Fruit fly (Drosophila melanogaster) Kc167 (cell line): Measurements from ENCODE around the gene alph.

Experiments used
- Myc ChIP-seq: fragments of >200 bp; optimal IDR thresholded peaks from 2 replicates; lab custom pipeline; 2017; ENCODE audit warnings: missing external identifiers
- Sin3A ChIP-seq: fragments of >200 bp; optimal IDR thresholded peaks from 2 replicates; lab custom pipeline; 2018; ENCODE audit warnings: missing external identifiers
- h ChIP-seq: fragments of >200 bp; optimal IDR thresholded peaks from 3 replicates; lab custom pipeline; 2018; ENCODE audit warnings: missing external identifiers
- insv ChIP-seq: fragments of >200 bp; optimal IDR thresholded peaks from 3 replicates; lab custom pipeline; 2018; ENCODE audit warnings: missing external identifiers
- psq ChIP-seq: fragments of >200 bp; optimal IDR thresholded peaks from 2 replicates; lab custom pipeline; 2017; ENCODE audit warnings: missing external identifiers
- ttk ChIP-seq: sonication (Bioruptor generic); optimal IDR thresholded peaks from 2 replicates; lab custom pipeline; 2017; ENCODE audit warnings: missing external identifiers

The alph gene

dm6 chr3R:29591481-29592138 is at the start of gene alph:
Gene alph (plus strand): TSS chr3R:29591831.
- TF ChIP-seq psq (lab: Kevin White, UChicago) (no peak), Myc (lab: Kevin White, UChicago) (no peak), ttk (lab: Kevin White, UChicago) (no peak), Sin3A (lab: Kevin White, UChicago) (no peak), h (no peak), insv (lab: Kevin White, UChicago) (no peak)

DNA sequence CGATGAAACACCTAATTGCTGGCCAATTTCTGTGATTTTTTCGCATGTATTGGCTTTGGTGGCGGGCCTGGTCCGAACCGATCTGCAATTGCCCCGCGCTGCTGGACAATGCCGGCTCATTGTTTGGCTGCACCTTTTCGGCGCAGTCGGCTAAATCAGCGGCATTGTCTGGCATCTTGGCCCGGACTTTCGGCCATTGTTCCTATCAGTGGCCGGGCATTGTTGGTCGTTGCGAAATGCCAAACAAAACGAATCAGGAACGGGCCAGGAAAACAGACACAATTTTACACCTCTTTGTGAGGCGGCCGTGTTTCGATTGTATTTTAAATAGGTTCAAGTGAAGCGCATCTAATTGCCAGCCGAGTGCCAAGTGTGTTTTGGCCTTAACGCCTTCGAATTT is 46.5 kb upstream of the alph start:
- TF ChIP-seq insv (lab: Kevin White, UChicago) (no peak), ttk (lab: Kevin White, UChicago) (no peak), psq (lab: Kevin White, UChicago) (no peak), Sin3A (lab: Kevin White, UChicago) (no peak), Myc (lab: Kevin White, UChicago) (no peak), h (no peak)

DNA sequence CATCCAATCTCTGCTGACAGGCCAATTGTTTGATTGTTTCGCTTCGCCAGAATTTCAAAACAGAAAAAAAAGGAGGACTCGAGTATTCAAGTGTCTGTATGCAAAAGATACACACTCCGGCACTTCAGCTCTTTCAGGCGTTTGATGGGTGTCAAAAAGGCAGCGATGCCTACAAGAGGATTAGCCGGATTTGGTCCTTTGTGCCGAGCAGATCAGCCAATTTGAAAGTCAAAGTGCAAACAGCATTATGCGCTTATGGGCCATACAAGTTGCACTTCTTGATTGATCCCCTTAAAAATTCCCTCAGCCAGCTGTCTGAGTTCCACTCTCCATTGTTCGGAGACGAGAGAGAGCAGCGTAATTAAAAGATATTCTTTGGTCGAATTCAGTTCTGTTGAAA is 45.2 kb upstream of the alph start:
- TF ChIP-seq psq (lab: Kevin White, UChicago), result no peak
- TF ChIP-seq h, result no peak
- no peak for TF ChIP-seq Myc (lab: Kevin White, UChicago)
- no peak for TF ChIP-seq Sin3A (lab: Kevin White, UChicago)
- no peak for TF ChIP-seq ttk (lab: Kevin White, UChicago)
- TF ChIP-seq insv (lab: Kevin White, UChicago), result no peak

dm6 chr3R:29547182-29547979 is 44.2 kb upstream of the alph start:
- TF ChIP-seq psq (lab: Kevin White, UChicago), result no peak
- TF ChIP-seq Sin3A (lab: Kevin White, UChicago), result no peak
- no peak for TF ChIP-seq insv (lab: Kevin White, UChicago)
- no peak for TF ChIP-seq ttk (lab: Kevin White, UChicago)
- TF ChIP-seq Myc (lab: Kevin White, UChicago), result no peak
- no peak for TF ChIP-seq h

DNA sequence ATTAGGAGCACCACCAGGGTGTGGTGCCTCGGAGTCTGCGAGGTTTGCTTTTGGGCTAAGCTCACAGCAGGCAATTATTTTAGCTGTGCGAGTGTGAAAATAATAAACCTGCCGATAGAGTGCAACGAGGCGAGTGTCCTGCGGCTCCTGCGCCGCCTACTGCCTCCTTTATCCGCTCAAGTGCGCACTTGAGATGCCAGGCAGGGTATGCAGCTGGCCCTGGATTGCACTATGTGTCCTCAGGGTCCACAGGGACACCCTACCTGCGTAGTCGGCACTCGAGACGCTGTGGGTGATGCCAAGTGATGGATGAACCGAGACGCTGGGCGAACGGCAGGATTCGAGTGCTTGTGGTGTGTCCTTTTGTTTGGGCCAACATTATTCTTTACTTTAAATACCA is 43.6 kb upstream of the alph start:
- TF ChIP-seq ttk (lab: Kevin White, UChicago), result no peak
- TF ChIP-seq Myc (lab: Kevin White, UChicago), result no peak
- TF ChIP-seq h, result no peak
- TF ChIP-seq psq (lab: Kevin White, UChicago), result no peak
- no peak for TF ChIP-seq insv (lab: Kevin White, UChicago)
- TF ChIP-seq Sin3A (lab: Kevin White, UChicago), result no peak

DNA sequence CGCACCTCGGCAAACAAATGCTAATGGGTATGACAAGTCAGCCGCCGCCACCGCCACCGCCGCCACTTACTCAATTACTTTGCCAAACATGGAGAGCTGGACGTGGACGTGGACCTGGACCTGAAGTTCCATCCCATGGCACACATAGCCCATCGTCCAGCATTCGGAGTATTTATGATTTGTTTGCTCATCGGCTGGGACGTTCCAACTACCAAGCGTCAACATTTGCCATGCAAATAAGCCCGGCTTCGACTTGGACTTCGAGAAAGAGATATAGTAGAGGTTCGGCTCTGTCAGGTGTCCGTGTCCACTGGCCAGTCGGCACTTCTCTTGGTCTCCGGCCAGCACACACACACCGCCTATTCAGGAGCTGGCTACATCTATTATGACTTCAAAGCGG is 42.9 kb upstream of the alph start:
- TF ChIP-seq ttk (lab: Kevin White, UChicago) (no peak), Myc (lab: Kevin White, UChicago) (no peak), h (no peak), insv (lab: Kevin White, UChicago) (no peak), psq (lab: Kevin White, UChicago) (no peak), Sin3A (lab: Kevin White, UChicago) (no peak)

- TF ChIP-seq Sin3A (lab: Kevin White, UChicago) (no peak), Myc (lab: Kevin White, UChicago) (no peak), h (no peak), insv (lab: Kevin White, UChicago) (no peak), psq (lab: Kevin White, UChicago) (no peak), ttk (lab: Kevin White, UChicago) (no peak)
These were observed 42.5 kb upstream of the alph start for dm6 chr3R:29549157-29549556.

DNA sequence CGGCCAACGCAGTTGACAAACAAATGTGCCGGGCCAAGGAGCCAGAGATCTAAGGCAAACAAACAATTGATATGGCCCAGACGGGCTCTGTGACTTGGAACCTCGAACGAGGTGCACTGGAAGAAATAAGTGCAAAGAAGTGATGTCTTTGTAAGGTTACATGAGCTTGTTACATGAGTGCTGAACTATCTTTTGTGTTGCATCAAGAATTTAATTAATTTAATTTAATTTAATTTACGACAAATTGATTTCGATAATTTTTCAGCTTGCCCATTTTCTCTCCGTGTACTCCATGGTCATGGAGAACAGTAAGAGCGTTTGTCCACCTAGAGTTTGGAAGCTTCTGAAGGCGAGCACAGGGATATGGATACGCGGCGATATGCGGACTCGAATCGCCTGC is 41.7 kb upstream of the alph start:
- TF ChIP-seq Sin3A (lab: Kevin White, UChicago) (no peak), insv (lab: Kevin White, UChicago) (no peak), ttk (lab: Kevin White, UChicago) (no peak), Myc (lab: Kevin White, UChicago) (no peak), h (no peak), psq (lab: Kevin White, UChicago) (no peak)

DNA sequence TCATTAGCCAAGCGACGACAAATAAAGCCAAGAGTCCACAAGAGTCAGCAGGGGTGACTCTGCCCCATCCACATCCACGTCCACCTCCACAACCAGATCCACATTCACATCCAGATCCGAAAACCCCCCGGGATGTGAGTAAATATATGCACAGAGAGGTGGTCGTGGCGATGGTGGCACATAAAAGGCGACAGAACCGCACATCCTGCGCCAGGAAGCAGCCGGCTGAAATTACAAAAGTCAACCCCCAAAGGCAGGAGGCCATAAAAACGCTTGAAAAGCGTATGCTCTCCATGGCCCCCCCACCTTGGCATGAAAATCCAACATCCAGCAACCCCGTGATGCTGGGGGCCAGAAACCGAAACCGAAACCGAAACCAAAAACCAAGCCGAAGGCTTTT is 40.9 kb upstream of the alph start:
- TF ChIP-seq insv (lab: Kevin White, UChicago) (no peak), Sin3A (lab: Kevin White, UChicago) (no peak), ttk (lab: Kevin White, UChicago) (no peak), Myc (lab: Kevin White, UChicago) (no peak), psq (lab: Kevin White, UChicago) (no peak), h (no peak)

DNA sequence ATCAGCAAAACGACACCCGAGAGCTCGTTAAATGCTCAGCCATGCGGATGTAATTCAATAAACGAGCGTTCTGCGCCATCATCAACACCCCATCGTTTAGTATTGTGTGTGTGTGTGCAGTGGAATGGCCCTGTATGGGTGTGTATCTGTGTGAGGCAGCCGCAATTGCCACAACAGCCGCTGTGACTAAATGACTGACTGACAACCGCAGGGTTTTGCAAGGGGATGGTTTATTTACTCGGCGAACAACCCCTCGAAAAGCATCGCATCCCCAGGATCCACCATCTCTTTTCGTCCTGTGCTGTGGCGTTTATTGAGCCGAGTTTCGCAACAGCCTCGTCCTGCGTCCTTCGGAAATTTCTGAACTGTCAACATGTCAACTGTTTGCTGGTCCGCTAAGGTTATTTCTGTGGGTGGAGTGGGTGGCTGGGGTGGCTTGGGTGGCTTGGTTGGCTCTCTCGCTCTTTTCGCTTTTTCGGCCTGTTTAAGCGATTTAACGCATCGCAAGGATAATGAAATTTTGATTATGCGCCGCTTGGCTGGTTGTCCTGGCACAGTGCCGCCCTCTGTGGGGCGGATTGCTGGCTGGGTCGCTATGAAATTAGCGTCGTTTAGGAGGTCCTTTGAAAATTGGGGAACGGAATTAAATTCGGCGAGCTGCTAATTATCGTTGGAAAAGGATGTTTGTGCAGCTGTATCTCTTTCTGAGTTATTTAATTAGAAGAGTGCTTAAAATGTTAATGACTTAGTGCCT is 38.6 kb upstream of the alph start:
- TF ChIP-seq psq (lab: Kevin White, UChicago) (no peak), insv (lab: Kevin White, UChicago) (no peak), ttk (lab: Kevin White, UChicago) (no peak), Sin3A (lab: Kevin White, UChicago) (no peak)

dm6 chr3R:29556003-29556467 is 35.6 kb upstream of the alph start, which contains the start of gene Dr:
Gene Dr (plus strand): TSS chr3R:29556386.
- TF ChIP-seq Myc (lab: Kevin White, UChicago), result no peak
- TF ChIP-seq h, result no peak
- no peak for TF ChIP-seq Sin3A (lab: Kevin White, UChicago)
- TF ChIP-seq psq (lab: Kevin White, UChicago), result no peak
- TF ChIP-seq ttk (lab: Kevin White, UChicago), result no peak
- TF ChIP-seq insv (lab: Kevin White, UChicago), result no peak
